Worm (Caenorhabditis elegans) whole organism, L4/young adult: Measurements from ENCODE around the gene F48E8.4.
A peak's percentile ranks its signal among the peaks of the same experiment; 100 is the strongest.

Source experiments
- W03F9.2 ChIP-seq: fragments of 150-350 bp; optimal IDR thresholded peaks from 2 replicates; lab custom pipeline; 2014; ENCODE audit warnings: missing biosample characterization, missing genetic modification characterization
- him-1 ChIP-seq: sonication (generic microtip); optimal IDR thresholded peaks from 2 replicates; lab custom pipeline; 2016; ENCODE audit warnings: missing genotype, missing genetic modification reagents, missing genetic modification characterization, missing compliant biosample characterization

DNA sequence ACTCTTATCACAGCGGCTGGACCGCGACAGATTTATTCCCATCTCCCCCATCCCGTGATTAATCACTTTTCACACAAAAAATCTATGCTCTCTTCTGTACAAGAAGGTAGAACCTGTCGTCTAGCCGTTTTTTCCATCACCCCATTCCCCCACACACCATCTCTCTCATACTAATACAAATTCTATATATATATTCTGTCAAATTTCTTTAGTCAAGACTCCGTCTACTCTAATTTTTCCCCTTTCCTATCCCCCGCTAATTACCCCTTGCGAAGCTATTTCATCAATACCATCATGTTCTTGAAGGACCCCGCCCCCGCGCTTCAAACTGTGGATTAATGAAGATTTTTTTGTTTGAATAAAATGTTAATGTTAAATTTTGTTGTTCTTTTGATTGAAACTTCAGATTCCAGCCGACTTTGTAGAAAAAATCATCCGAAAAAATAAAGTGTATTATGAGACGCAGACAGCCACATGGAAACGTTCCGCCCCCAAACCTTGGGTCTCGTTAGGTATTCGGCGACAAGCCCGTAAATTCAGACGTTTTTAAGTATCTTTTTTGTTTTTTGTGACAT lies 52.7 kb downstream of the F48E8.4 start:
- TF ChIP-seq W03F9.2, result no peak
- TF ChIP-seq him-1 (tag; lab: Kevin White, UChicago), result peak; percentile 16
